Worm (Caenorhabditis elegans): ENCODE measurements around the gene gst-20.
A peak's percentile ranks its signal among the peaks of the same experiment; 100 is the strongest.

gst-20 gene

DNA sequence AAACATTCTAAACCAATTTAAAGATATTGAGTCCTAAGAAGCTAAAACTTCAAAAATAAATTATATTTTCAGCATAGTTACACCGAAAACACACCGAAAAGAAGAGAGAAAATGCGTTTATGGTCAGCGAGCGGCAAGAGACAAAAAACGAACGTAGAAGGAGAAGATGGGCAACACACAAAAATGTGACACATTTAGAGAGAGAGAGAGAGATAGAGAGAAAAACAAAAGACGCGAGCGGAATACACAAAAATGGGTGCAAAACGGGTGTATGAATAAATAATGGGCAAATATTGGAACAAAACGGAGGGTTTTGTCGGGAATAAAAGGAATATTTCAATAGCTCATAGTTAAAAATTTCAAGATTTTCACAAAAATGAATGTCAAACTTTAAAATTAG is 30.6 kb upstream of the gst-20 start (continued):
- TF ChIP-seq lsy-2 (tag; optimal IDR thresholded peaks at IDR 0.05), result peak in 1 of 2 experiments; percentile 58

DNA sequence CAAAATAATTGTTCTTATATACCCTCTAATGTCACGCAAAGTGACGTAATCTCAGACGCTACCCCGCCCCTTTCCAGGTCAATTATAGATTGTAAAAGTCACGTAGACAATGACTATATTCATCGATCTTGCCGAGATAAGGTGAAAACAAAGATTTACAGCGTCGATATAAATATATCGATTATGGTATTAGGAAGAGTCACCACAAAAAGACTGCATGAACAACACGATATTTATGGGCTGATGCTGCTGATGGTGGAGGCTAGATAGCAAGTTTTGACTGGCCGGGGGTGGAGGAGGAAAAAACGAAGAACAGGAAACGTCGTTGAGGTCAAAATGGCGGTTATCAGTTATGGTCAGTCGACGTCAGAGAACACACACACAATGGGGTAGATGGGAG is 29.0 kb upstream of the gst-20 start:
- peak; percentile 17 for TF ChIP-seq spr-1 (tag; optimal IDR thresholded peaks at IDR 0.05)
- TF ChIP-seq ctbp-1 (GFP tag; IDR thresholded peaks at IDR 0.05), result no peak
- peak; percentile 11 for TF ChIP-seq nhr-6 (tag; optimal IDR thresholded peaks at IDR 0.05)
- TF ChIP-seq snpc-1.2 (GFP tag; IDR thresholded peaks at IDR 0.05), result no peak
- peak; percentile 82 for TF ChIP-seq nhr-77 (tag; optimal IDR thresholded peaks at IDR 0.05)
- no peak for TF ChIP-seq gei-8 (GFP tag; optimal IDR thresholded peaks at IDR 0.05)
- TF ChIP-seq hlh-11 (tag; optimal IDR thresholded peaks at IDR 0.05), result peak; percentile 87
- TF ChIP-seq pqm-1 (tag; optimal IDR thresholded peaks at IDR 0.05), result peak; percentile 2
- TF ChIP-seq unc-62 (GFP tag; optimal IDR thresholded peaks at IDR 0.05 in 1 of 2), result peak in 1 of 2 experiments; percentile 68
- no peak for TF ChIP-seq unc-62 (tag; optimal IDR thresholded peaks at IDR 0.05)
- peak; percentile 93 to 97 for TF ChIP-seq hif-1 (tag; optimal IDR thresholded peaks at IDR 0.05)
- TF ChIP-seq ZK546.5 (tag; optimal IDR thresholded peaks at IDR 0.05), result no peak
- TF ChIP-seq skn-1 (tag; optimal IDR thresholded peaks at IDR 0.05), result no peak
- TF ChIP-seq dve-1 (tag; optimal IDR thresholded peaks at IDR 0.05; ENCODE audit: insufficient read depth), result peak; percentile 82
- 0 out of 2 replicates have a peak, but pooled peaks have one; percentile 19 for TF ChIP-seq php-3 (GFP tag; IDR thresholded peaks at IDR 0.05)
- TF ChIP-seq ztf-7 (tag; optimal IDR thresholded peaks at IDR 0.05), result peak; percentile 13
- TF ChIP-seq daf-16 (GFP tag; optimal IDR thresholded peaks at IDR 0.05), result no peak
- TF ChIP-seq daf-16 (tag; optimal IDR thresholded peaks at IDR 0.05), result peak; percentile 91
- TF ChIP-seq ceh-44 (GFP tag; IDR thresholded peaks at IDR 0.05), result no peak
- TF ChIP-seq dpl-1 (GFP tag; optimal IDR thresholded peaks at IDR 0.05), result peak; percentile 13
- TF ChIP-seq arid-1 (GFP tag; conservative IDR thresholded peaks at IDR 0.05), result no peak
- TF ChIP-seq T20F7.1 (GFP tag; optimal IDR thresholded peaks at IDR 0.05), result no peak
- TF ChIP-seq lir-3 (tag; optimal IDR thresholded peaks at IDR 0.05), result no peak
- TF ChIP-seq mdl-1 (tag; optimal IDR thresholded peaks at IDR 0.05), result peak in 1 of 2 experiments; percentile 69
- no peak for TF ChIP-seq lin-29 (GFP tag; IDR thresholded peaks at IDR 0.05)
- no peak for TF ChIP-seq ceh-20 (GFP tag; IDR thresholded peaks at IDR 0.05)
- TF ChIP-seq lin-15B (tag; optimal IDR thresholded peaks at IDR 0.05), result no peak
- TF ChIP-seq aha-1 (tag), result peak; percentile 100
- TF ChIP-seq mep-1 (tag; optimal IDR thresholded peaks at IDR 0.05), result peak; percentile 54
- no peak for TF ChIP-seq nhr-25 (tag; optimal IDR thresholded peaks at IDR 0.05; ENCODE audit: borderline replicate concordance, insufficient read depth)
- TF ChIP-seq zfp-2 (tag; optimal IDR thresholded peaks at IDR 0.05), result no peak
- peak; percentile 16 for TF ChIP-seq lin-13 (GFP tag; optimal IDR thresholded peaks at IDR 0.05)
- TF ChIP-seq nhr-48 (tag; optimal IDR thresholded peaks at IDR 0.05), result peak; percentile 87
- peak; percentile 25 for TF ChIP-seq dmd-6 (GFP tag; IDR thresholded peaks at IDR 0.05)
- peak; percentile 53 for TF ChIP-seq mxl-3 (GFP tag; optimal IDR thresholded peaks at IDR 0.05)
- TF ChIP-seq daf-12 (tag; optimal IDR thresholded peaks at IDR 0.05), result no peak
- TF ChIP-seq nhr-76 (tag; optimal IDR thresholded peaks at IDR 0.05), result no peak
- no peak for TF ChIP-seq ceh-62 (tag; optimal IDR thresholded peaks at IDR 0.05)
- TF ChIP-seq zfp-3 (GFP tag; conservative IDR thresholded peaks at IDR 0.05), result no peak
- TF ChIP-seq set-16 (GFP tag; IDR thresholded peaks at IDR 0.05), result no peak
- TF ChIP-seq lin-1 (GFP tag; IDR thresholded peaks at IDR 0.05), result no peak
- TF ChIP-seq tag-97 (GFP tag; IDR thresholded peaks at IDR 0.05), result no peak
- TF ChIP-seq lsy-2 (tag; optimal IDR thresholded peaks at IDR 0.05), result peak in 1 of 2 experiments; percentile 50
- no peak for TF ChIP-seq F44E2.7 (GFP tag; IDR thresholded peaks at IDR 0.05)
- TF ChIP-seq unc-39 (tag; optimal IDR thresholded peaks at IDR 0.05), result no peak
- peak; percentile 14 for TF ChIP-seq nhr-102 (tag; optimal IDR thresholded peaks at IDR 0.05)
- no peak for TF ChIP-seq rbr-2 (tag; optimal IDR thresholded peaks at IDR 0.05)
- peak; percentile 76 for TF ChIP-seq nhr-42 (GFP tag; IDR thresholded peaks at IDR 0.05)
- no peak for TF ChIP-seq D1046.2 (GFP tag; IDR thresholded peaks at IDR 0.05)
- TF ChIP-seq zip-2 (tag; optimal IDR thresholded peaks at IDR 0.05), result no peak
- TF ChIP-seq nhr-10 (tag; optimal IDR thresholded peaks at IDR 0.05), result no peak

Measured in whole organism, L4 larva.